Fruit fly (Drosophila melanogaster) whole organism, embryonic: ENCODE results near the gene dsx.

Source experiments
- BEAF-32 ChIP-seq: fragments of 200-800 bp; sonication (Bioruptor generic); optimal IDR thresholded peaks from 3 replicates; lab custom pipeline; 2017; ENCODE audit warnings: missing biosample characterization, missing genetic modification characterization, mild to moderate bottlenecking, moderate library complexity, missing genetic modification reagents
- CG11085 ChIP-seq: fragments of 200-800 bp; sonication (Bioruptor generic); IDR thresholded peaks from 2 replicates; pipeline ENCODE4 v1.3.6; 2022; ENCODE audit warnings: missing biosample characterization, missing genetic modification characterization
- CG13424 ChIP-seq: fragments of 200-800 bp; sonication (Bioruptor generic); optimal IDR thresholded peaks from 2 replicates; lab custom pipeline; 2019; ENCODE audit warnings: missing biosample characterization, mild to moderate bottlenecking, missing genetic modification characterization, moderate library complexity
- CG14667 ChIP-seq: fragments of 200-800 bp; sonication (Bioruptor generic); IDR thresholded peaks from 2 replicates; pipeline ENCODE4 v1.3.6; 2022; ENCODE audit warnings: missing biosample characterization, missing genetic modification characterization
- CG14860 ChIP-seq: fragments of 200-800 bp; sonication (Bioruptor generic); IDR thresholded peaks from 3 replicates; pipeline ENCODE4 v1.3.6; 2022; ENCODE audit warnings: missing biosample characterization, missing genetic modification characterization; ENCODE audit not compliant: partially characterized antibody
- CG14965 ChIP-seq: fragments of 200-800 bp; sonication (Bioruptor generic); optimal IDR thresholded peaks from 2 replicates; lab custom pipeline; 2016; ENCODE audit warnings: missing biosample characterization, missing genetic modification characterization, borderline replicate concordance
- CG1529 ChIP-seq: fragments of 200-800 bp; sonication (Bioruptor generic); optimal IDR thresholded peaks from 3 replicates; lab custom pipeline; 2018; ENCODE audit warnings: missing biosample characterization, missing genetic modification characterization
- CG1602 ChIP-seq: fragments of 200-800 bp; sonication (Bioruptor generic); optimal IDR thresholded peaks from 3 replicates; lab custom pipeline; 2016; ENCODE audit warnings: missing biosample characterization, missing genetic modification characterization
- CG17802 ChIP-seq: fragments of 200-800 bp; sonication (Bioruptor generic); optimal IDR thresholded peaks from 2 replicates; lab custom pipeline; 2018; ENCODE audit warnings: missing biosample characterization, mild to moderate bottlenecking, missing genetic modification characterization, moderate library complexity
- CG2889 ChIP-seq: fragments of 200-800 bp; sonication (Bioruptor generic); IDR thresholded peaks from 3 replicates; pipeline ENCODE4 v1.3.6; 2022; ENCODE audit warnings: missing biosample characterization, missing genetic modification characterization
- CG3726 ChIP-seq: fragments of 200-800 bp; sonication (Bioruptor generic); IDR thresholded peaks from 3 replicates; pipeline ENCODE4, ENCODE4 v1.3.6; 2022; ENCODE audit warnings: missing biosample characterization, missing genetic modification characterization
- CG42726 ChIP-seq: fragments of 200-800 bp; sonication (Bioruptor generic); IDR thresholded peaks from 2 replicates; pipeline ENCODE4 v1.3.6; 2022; ENCODE audit warnings: missing biosample characterization, missing genetic modification characterization; ENCODE audit not compliant: partially characterized antibody
- CG7745 ChIP-seq: fragments of 200-800 bp; sonication (Bioruptor generic); optimal IDR thresholded peaks from 2 replicates; lab custom pipeline; 2018; ENCODE audit warnings: missing biosample characterization, mild to moderate bottlenecking, missing genetic modification characterization, moderate library complexity
- CG7786 ChIP-seq: fragments of 200-800 bp; sonication (Bioruptor generic); optimal IDR thresholded peaks from 2 replicates; lab custom pipeline; 2016; ENCODE audit warnings: missing biosample characterization, missing genetic modification characterization
- CG7987 ChIP-seq: fragments of 200-800 bp; sonication (Bioruptor generic); optimal IDR thresholded peaks from 2 replicates; lab custom pipeline; 2018; ENCODE audit warnings: missing biosample characterization, mild to moderate bottlenecking, missing genetic modification characterization, moderate library complexity
- CG8359 ChIP-seq: fragments of 200-800 bp; sonication (Bioruptor generic); optimal IDR thresholded peaks from 2 replicates; lab custom pipeline; 2017; ENCODE audit warnings: missing biosample characterization, mild to moderate bottlenecking, missing genetic modification characterization, borderline replicate concordance
- CG9876 ChIP-seq: fragments of 200-800 bp; sonication (Bioruptor generic); optimal IDR thresholded peaks from 2 replicates; lab custom pipeline; 2016; ENCODE audit warnings: missing biosample characterization, missing genetic modification characterization
- D ChIP-seq, 2 experiments: fragments of 200-800 bp in 1 of 2; fragments of >200 bp in 1 of 2; sonication (Bioruptor generic) in 1 of 2; optimal IDR thresholded peaks; 2 replicates in 1 of 2; 3 replicates in 1 of 2; lab custom pipeline; 2017; ENCODE audit warnings: mild to moderate bottlenecking in 1 of 2, missing biosample characterization in 1 of 2, missing genetic modification characterization in 1 of 2, missing genetic modification reagents in 1 of 2
- Dbx ChIP-seq: fragments of 200-800 bp; sonication (Bioruptor generic); IDR thresholded peaks from 3 replicates; pipeline ENCODE4 v1.3.6; 2022; ENCODE audit warnings: missing biosample characterization, missing genetic modification characterization
- Dek ChIP-seq: fragments of 200-800 bp; sonication (Bioruptor generic); optimal IDR thresholded peaks from 3 replicates; lab custom pipeline; 2019; ENCODE audit warnings: missing biosample characterization, mild to moderate bottlenecking, missing genetic modification characterization, moderate library complexity
- E2f1 ChIP-seq: fragments of 200-800 bp; sonication (Bioruptor generic); IDR thresholded peaks from 2 replicates; pipeline ENCODE4 v1.3.6; 2022; ENCODE audit warnings: missing biosample characterization, missing genetic modification characterization
- Eip74EF ChIP-seq, 2 experiments: fragments of 200-800 bp in 1 of 2; fragments of >200 bp in 1 of 2; sonication (Bioruptor generic) in 1 of 2; optimal IDR thresholded peaks; 2 replicates each; lab custom pipeline; 2017 to 2019; ENCODE audit warnings: missing biosample characterization in 2 of 2, missing genetic modification characterization in 2 of 2, mild to moderate bottlenecking in 1 of 2, moderate library complexity in 1 of 2
- Ets65A ChIP-seq: fragments of 200-800 bp; sonication (Bioruptor generic); peaks from one replicate; lab custom pipeline; 2016; ENCODE audit warnings: missing biosample characterization, missing genetic modification characterization
- H15 ChIP-seq: fragments of 200-800 bp; sonication (Bioruptor generic); IDR thresholded peaks from 3 replicates; pipeline ENCODE4 v1.3.6; 2022; ENCODE audit warnings: missing biosample characterization, missing genetic modification characterization
- Hand ChIP-seq: fragments of 200-800 bp; sonication (Bioruptor generic); optimal IDR thresholded peaks from 2 replicates; lab custom pipeline; 2017; ENCODE audit warnings: mild to moderate bottlenecking, missing biosample characterization, missing genetic modification reagents, missing genetic modification characterization
- HmgZ ChIP-seq: fragments of 200-800 bp; sonication (Bioruptor generic); optimal IDR thresholded peaks from 2 replicates; lab custom pipeline; 2018; ENCODE audit warnings: missing biosample characterization, mild to moderate bottlenecking, missing genetic modification characterization
- Hsf ChIP-seq: fragments of 200-800 bp; sonication (Bioruptor generic); optimal IDR thresholded peaks from 3 replicates; lab custom pipeline; 2016; ENCODE audit warnings: missing biosample characterization, missing genetic modification characterization
- MESR4 ChIP-seq: fragments of 200-800 bp; sonication (Bioruptor generic); optimal IDR thresholded peaks from 2 replicates; lab custom pipeline; 2018; ENCODE audit warnings: missing biosample characterization, mild to moderate bottlenecking, missing genetic modification characterization, moderate library complexity
- Mes4 ChIP-seq: fragments of 200-800 bp; sonication (Bioruptor generic); optimal IDR thresholded peaks from 2 replicates; lab custom pipeline; 2016; ENCODE audit warnings: missing biosample characterization, missing genetic modification characterization
- Oaz ChIP-seq: fragments of 200-800 bp; sonication (Bioruptor generic); IDR thresholded peaks from 2 replicates; pipeline ENCODE4 v1.3.6; 2022; ENCODE audit warnings: missing biosample characterization, missing genetic modification characterization
- Sin3A ChIP-seq: fragments of >200 bp; optimal IDR thresholded peaks from 2 replicates; lab custom pipeline; 2018
- Sry-β ChIP-seq: fragments of 200-800 bp; sonication (Bioruptor generic); optimal IDR thresholded peaks from 2 replicates; lab custom pipeline; 2018; ENCODE audit warnings: missing biosample characterization, mild to moderate bottlenecking, missing genetic modification characterization, moderate library complexity
- chif ChIP-seq, 2 experiments: fragments of 200-800 bp; sonication (Bioruptor generic); optimal IDR thresholded peaks; 3 replicates each; lab custom pipeline; 2016; ENCODE audit warnings: missing biosample characterization in 2 of 2, missing genetic modification characterization in 2 of 2
- chm ChIP-seq: fragments of 200-800 bp; sonication (Bioruptor generic); IDR thresholded peaks from 2 replicates; pipeline ENCODE4 v1.3.6; 2022; ENCODE audit warnings: missing biosample characterization, missing genetic modification characterization
- crc ChIP-seq: fragments of 200-800 bp; sonication (Bioruptor generic); optimal IDR thresholded peaks from 2 replicates; lab custom pipeline; 2016; ENCODE audit warnings: missing biosample characterization, missing genetic modification characterization
- croc ChIP-seq: fragments of 200-800 bp; sonication (Bioruptor generic); conservative IDR thresholded peaks from 3 replicates; pipeline ENCODE4 v1.3.6; 2022; ENCODE audit warnings: missing biosample characterization, missing genetic modification characterization
- crol ChIP-seq: fragments of 200-800 bp; sonication (Bioruptor generic); IDR thresholded peaks from 2 replicates; pipeline ENCODE4 v1.3.6; 2022; ENCODE audit warnings: missing biosample characterization, missing genetic modification characterization
- disco-r ChIP-seq: fragments of 200-800 bp; sonication (Bioruptor generic); optimal IDR thresholded peaks from 2 replicates; lab custom pipeline; 2016; ENCODE audit warnings: missing biosample characterization, missing genetic modification characterization
- dysf ChIP-seq: fragments of 200-800 bp; sonication (Bioruptor generic); IDR thresholded peaks from 3 replicates; pipeline ENCODE4 v1.3.6; 2022; ENCODE audit warnings: missing biosample characterization, missing genetic modification characterization
- esg ChIP-seq: fragments of 200-800 bp; sonication (Bioruptor generic); conservative IDR thresholded peaks from 2 replicates; pipeline ENCODE4 v1.3.6; 2022; ENCODE audit warnings: missing biosample characterization, missing genetic modification characterization
- eve ChIP-seq, 2 experiments: fragments of >200 bp; optimal IDR thresholded peaks; 2 replicates each; lab custom pipeline; 2017; ENCODE audit warnings: missing biosample characterization in 2 of 2, missing genetic modification characterization in 2 of 2
- grn ChIP-seq: fragments of 200-800 bp; sonication (Bioruptor generic); optimal IDR thresholded peaks from 3 replicates; lab custom pipeline; 2017; ENCODE audit warnings: missing biosample characterization, missing genetic modification characterization
- her ChIP-seq: fragments of 200-800 bp; sonication (Bioruptor generic); optimal IDR thresholded peaks from 2 replicates; lab custom pipeline; 2016; ENCODE audit warnings: missing biosample characterization, missing genetic modification characterization
- jumu ChIP-seq: fragments of 200-800 bp; sonication (Bioruptor generic); optimal IDR thresholded peaks from 3 replicates; lab custom pipeline; 2016; ENCODE audit warnings: missing biosample characterization, missing genetic modification characterization
- kni ChIP-seq: fragments of 200-800 bp; sonication (Bioruptor generic); optimal IDR thresholded peaks from 3 replicates; lab custom pipeline; 2017; ENCODE audit warnings: mild to moderate bottlenecking, missing biosample characterization, missing genetic modification reagents, missing genetic modification characterization
- nerfin-2 ChIP-seq: fragments of 200-800 bp; sonication (Bioruptor generic); IDR thresholded peaks from 2 replicates; pipeline ENCODE4 v1.3.6; 2022; ENCODE audit warnings: missing biosample characterization, missing genetic modification characterization; ENCODE audit not compliant: partially characterized antibody
- prd ChIP-seq, 3 experiments: fragments of >200 bp in 2 of 3; fragments of 200-800 bp in 1 of 3; sonication (Bioruptor generic) in 1 of 3; optimal IDR thresholded peaks in 2 of 3; IDR thresholded peaks in 1 of 3; 2 replicates in 2 of 3; 3 replicates in 1 of 3; pipeline versions ENCODE4 v1.3.6 to Lab custom; 2017 to 2022; ENCODE audit warnings: missing biosample characterization in 1 of 3, missing genetic modification characterization in 1 of 3
- repo ChIP-seq: fragments of 200-800 bp; sonication (Bioruptor generic); optimal IDR thresholded peaks from 2 replicates; lab custom pipeline; 2016; ENCODE audit warnings: missing biosample characterization, missing genetic modification characterization
- vfl ChIP-seq: fragments of 200-800 bp; sonication (Bioruptor generic); optimal IDR thresholded peaks from 2 replicates; lab custom pipeline; 2016; ENCODE audit warnings: missing biosample characterization, missing genetic modification characterization
- vnd ChIP-seq: fragments of 200-800 bp; sonication (Bioruptor generic); IDR thresholded peaks from 3 replicates; pipeline ENCODE4 v1.3.6; 2022; ENCODE audit warnings: missing biosample characterization, missing genetic modification characterization; ENCODE audit not compliant: partially characterized antibody

dsx gene

dm6 chr3R:7886859-7887190 is 80.4 kb downstream of the dsx start, which contains the start of gene ArgRS-m (continued):
- no peak for TF ChIP-seq disco-r (GFP tag; lab: Kevin White, UChicago)
- TF ChIP-seq Ets65A (GFP tag; lab: Kevin White, UChicago), result peak; percentile 34
- no peak for TF ChIP-seq CG42726 (GFP tag; lab: Robert Waterston, UW)
- TF ChIP-seq Dbx (GFP tag; lab: Robert Waterston, UW), result peak; percentile 39; the same call in 1 of the 3 replicates
- no peak for TF ChIP-seq Dek
- 0 out of 3 replicates have a peak, but pooled peaks have one; percentile 14 for TF ChIP-seq CG2889
- TF ChIP-seq repo (GFP tag; lab: Kevin White, UChicago), result peak; percentile 26
- peak; percentile 16 for TF ChIP-seq CG1602 (GFP tag; lab: Kevin White, UChicago)
- TF ChIP-seq CG14667 (GFP tag; lab: Robert Waterston, UW), result no peak
- no peak for TF ChIP-seq esg (GFP tag; lab: Robert Waterston, UW)
- peak in 1 of 2 experiments; percentile 9 for TF ChIP-seq chif (GFP tag; optimal IDR thresholded peaks at IDR 0.05; lab: Kevin White, UChicago)
- no peak for TF ChIP-seq CG7987
- TF ChIP-seq CG13424, result peak; percentile 37
- no peak for TF ChIP-seq CG7745 (tag; lab: Kevin White, UChicago)
- TF ChIP-seq E2f1 (GFP tag; lab: Robert Waterston, UW), result no peak
- peak; percentile 76 for TF ChIP-seq Sin3A (lab: Kevin White, UChicago)
- TF ChIP-seq kni (GFP tag; lab: Kevin White, UChicago), result no peak
- no peak for TF ChIP-seq crc
- TF ChIP-seq CG1529, result no peak
- TF ChIP-seq CG3726 (GFP tag; lab: Robert Waterston, UW), result no peak
- TF ChIP-seq CG9876 (GFP tag; lab: Kevin White, UChicago), result no peak
- TF ChIP-seq H15, result no peak
- TF ChIP-seq vfl (GFP tag; lab: Kevin White, UChicago), result no peak
- TF ChIP-seq CG14965, result no peak
- no peak for TF ChIP-seq D (optimal IDR thresholded peaks at IDR 0.05; lab: Kevin White, UChicago)
- TF ChIP-seq D (GFP tag; optimal IDR thresholded peaks at IDR 0.05; lab: Kevin White, UChicago), result no peak
- TF ChIP-seq CG11085 (GFP tag; lab: Robert Waterston, UW), result no peak
- TF ChIP-seq croc (GFP tag; lab: Robert Waterston, UW), result no peak
- TF ChIP-seq Hand, result no peak
- no peak for TF ChIP-seq Sry-β (GFP tag; lab: Kevin White, UChicago)
- TF ChIP-seq her, result peak; percentile 56
- TF ChIP-seq Hsf, result peak; percentile 65
- no peak for TF ChIP-seq nerfin-2 (GFP tag; lab: Robert Waterston, UW)
- peak; percentile 11 for TF ChIP-seq MESR4 (GFP tag; lab: Kevin White, UChicago)
- no peak for TF ChIP-seq Eip74EF (GFP tag; optimal IDR thresholded peaks at IDR 0.05; lab: Kevin White, UChicago)
- no peak for TF ChIP-seq prd (optimal IDR thresholded peaks at IDR 0.05; lab: Kevin White, UChicago)
- TF ChIP-seq prd (GFP tag; IDR thresholded peaks at IDR 0.05; lab: Robert Waterston, UW), result peak; percentile 33; the same call in 2 of the 3 replicates
- peak; percentile 29 for TF ChIP-seq Mes4 (GFP tag; lab: Kevin White, UChicago)
- TF ChIP-seq chm (GFP tag; lab: Robert Waterston, UW), result no peak
- no peak for TF ChIP-seq grn (GFP tag; lab: Kevin White, UChicago)
- TF ChIP-seq BEAF-32 (GFP tag; lab: Kevin White, UChicago), result peak; percentile 61
- TF ChIP-seq CG14860 (GFP tag; lab: Robert Waterston, UW), result no peak
- TF ChIP-seq CG8359 (GFP tag; lab: Kevin White, UChicago), result no peak
- TF ChIP-seq dysf (GFP tag; lab: Robert Waterston, UW), result peak; percentile 43; the same call in 1 of the 3 replicates
- TF ChIP-seq CG7786 (GFP tag; lab: Kevin White, UChicago), result peak; percentile 73
- TF ChIP-seq crol, result no peak
- no peak for TF ChIP-seq CG17802
- TF ChIP-seq jumu, result peak; percentile 68
- no peak for TF ChIP-seq eve (GFP tag; optimal IDR thresholded peaks at IDR 0.05; lab: Kevin White, UChicago)
- TF ChIP-seq Oaz (GFP tag; lab: Robert Waterston, UW), result no peak
- TF ChIP-seq vnd (GFP tag; lab: Robert Waterston, UW), result no peak
- TF ChIP-seq HmgZ (tag; lab: Kevin White, UChicago), result peak; percentile 65
